Worm (Caenorhabditis elegans) whole organism, midembryonic: ENCODE measurements around the gene epg-7.
"Not testable (repeated sequence)": the region's sequence is repeated elsewhere in the genome, so short reads cannot be mapped to it uniquely, and the experiment has no call there.

Experiments used
- T22C8.4 ChIP-seq: fragments of 200-800 bp; sonication (Bioruptor generic); IDR thresholded peaks from 2 replicates; pipeline ENCODE4 v1.3.6; 2022; ENCODE audit warnings: missing genetic modification characterization, missing compliant biosample characterization
- cog-1 ChIP-seq: sonication (generic microtip); optimal IDR thresholded peaks from 2 replicates; lab custom pipeline; 2016; ENCODE audit warnings: missing genetic modification characterization, missing compliant biosample characterization
- flt-1 ChIP-seq: fragments of 200-800 bp; sonication (Bioruptor generic); IDR thresholded peaks from 2 replicates; pipeline ENCODE4 v1.3.6; 2022; ENCODE audit warnings: missing genetic modification characterization, missing compliant biosample characterization
- klf-2 ChIP-seq: fragments of 200-800 bp; sonication (Bioruptor generic); conservative IDR thresholded peaks from 2 replicates; pipeline ENCODE4 v1.3.6; 2022; ENCODE audit warnings: missing genetic modification reagents, missing genetic modification characterization, missing compliant biosample characterization
- med-1 ChIP-seq: sonication (generic microtip); optimal IDR thresholded peaks from 2 replicates; lab custom pipeline; 2017; ENCODE audit warnings: missing genetic modification characterization, mild to moderate bottlenecking, missing compliant biosample characterization, antibody characterized with exemption, missing genetic modification reagents; ENCODE audit not compliant: insufficient read depth
- ref-1 ChIP-seq: fragments of 200-800 bp; sonication (Bioruptor generic); conservative IDR thresholded peaks from 2 replicates; pipeline ENCODE4 v1.3.6; 2022; ENCODE audit warnings: missing genetic modification reagents, missing genetic modification characterization, missing compliant biosample characterization
- tab-1 ChIP-seq: fragments of 200-800 bp; sonication (Bioruptor generic); IDR thresholded peaks from 2 replicates; pipeline ENCODE4 v1.3.6; 2022; ENCODE audit warnings: missing genetic modification characterization, missing compliant biosample characterization
- ztf-23 ChIP-seq: fragments of 200-800 bp; sonication (Bioruptor generic); IDR thresholded peaks from 2 replicates; pipeline ENCODE4 v1.3.6; 2022; ENCODE audit warnings: missing genetic modification reagents, missing genetic modification characterization, missing compliant biosample characterization
- ztf-29 ChIP-seq: fragments of 200-800 bp; sonication (Bioruptor generic); IDR thresholded peaks from 2 replicates; pipeline ENCODE4 v1.3.6; 2022; ENCODE audit warnings: missing genetic modification reagents, missing genetic modification characterization, missing compliant biosample characterization

The epg-7 gene

ce11 chrX:7365267-7365666 lies 30.8 kb downstream of the epg-7 start, which contains the start of gene C56G3.2:
Gene C56G3.2 (plus strand): TSS chrX:7365567.
- TF ChIP-seq med-1 (GFP tag; lab: Kevin White, UChicago); tab-1; ztf-29 (GFP tag; lab: Robert Waterston, UW): not testable (repeated sequence)

ce11 chrX:7369770-7370169 lies 35.3 kb downstream of the epg-7 start:
- no peak for TF ChIP-seq cog-1 (tag; lab: Kevin White, UChicago)
- no peak for TF ChIP-seq flt-1 (GFP tag; lab: Robert Waterston, UW)
- TF ChIP-seq T22C8.4 (GFP tag; lab: Robert Waterston, UW), result no peak
- no peak for TF ChIP-seq med-1 (GFP tag; lab: Kevin White, UChicago)
- TF ChIP-seq ztf-23 (GFP tag; lab: Robert Waterston, UW), result no peak
- TF ChIP-seq klf-2 (GFP tag; lab: Robert Waterston, UW), result no peak
- TF ChIP-seq ref-1 (GFP tag; lab: Robert Waterston, UW), result no peak
- TF ChIP-seq tab-1, result no peak
- TF ChIP-seq ztf-29 (GFP tag; lab: Robert Waterston, UW), result no peak

ce11 chrX:7371945-7372344 lies 37.4 kb downstream of the epg-7 start:
- TF ChIP-seq cog-1 (tag; lab: Kevin White, UChicago), result no peak
- TF ChIP-seq med-1 (GFP tag; lab: Kevin White, UChicago), result no peak

- no peak for TF ChIP-seq cog-1 (tag; lab: Kevin White, UChicago)
- no peak for TF ChIP-seq ztf-29 (GFP tag; lab: Robert Waterston, UW)
- no peak for TF ChIP-seq med-1 (GFP tag; lab: Kevin White, UChicago)
- no peak for TF ChIP-seq ref-1 (GFP tag; lab: Robert Waterston, UW)
- no peak for TF ChIP-seq ztf-23 (GFP tag; lab: Robert Waterston, UW)
- TF ChIP-seq flt-1 (GFP tag; lab: Robert Waterston, UW), result no peak
- no peak for TF ChIP-seq klf-2 (GFP tag; lab: Robert Waterston, UW)
Observed at ce11 chrX:7376941-7377340, 42.4 kb downstream of the epg-7 start, which contains the start of gene npr-8. Gene npr-8 (plus strand): TSS chrX:7377302.

ce11 chrX:7378608-7379007 lies 44.1 kb downstream of the epg-7 start:
- TF ChIP-seq klf-2 (GFP tag; lab: Robert Waterston, UW) (no peak), ztf-29 (GFP tag; lab: Robert Waterston, UW) (no peak), tab-1 (no peak), T22C8.4 (GFP tag; lab: Robert Waterston, UW) (no peak), med-1 (GFP tag; lab: Kevin White, UChicago) (no peak), ref-1 (GFP tag; lab: Robert Waterston, UW) (no peak), ztf-23 (GFP tag; lab: Robert Waterston, UW) (no peak), cog-1 (tag; lab: Kevin White, UChicago) (no peak), flt-1 (GFP tag; lab: Robert Waterston, UW) (no peak)
